Worm (Caenorhabditis elegans) whole organism, L4 larva: Measurements from ENCODE around the gene acs-10.

Experiments used
- R02D3.7 ChIP-seq: fragments of 150-350 bp; sonication (generic microtip); optimal IDR thresholded peaks from 3 replicates; lab custom pipeline; 2014; ENCODE audit warnings: missing biosample characterization, missing genetic modification characterization
- T26A8.4 ChIP-seq: fragments of 200-800 bp; sonication (Bioruptor generic); IDR thresholded peaks from 2 replicates; pipeline ENCODE4 v1.3.6; 2022; ENCODE audit warnings: missing genetic modification characterization, missing compliant biosample characterization
- Y48G9A.11 ChIP-seq: fragments of 200-800 bp; sonication (Bioruptor generic); IDR thresholded peaks from 2 replicates; pipeline ENCODE4 v1.3.6; 2022; ENCODE audit warnings: missing genetic modification reagents, missing genetic modification characterization, missing compliant biosample characterization
- Y5F2A.4 ChIP-seq: fragments of 200-800 bp; sonication (Bioruptor generic); optimal IDR thresholded peaks from 2 replicates; lab custom pipeline; 2018; ENCODE audit warnings: mild to moderate bottlenecking, missing genetic modification characterization, missing compliant biosample characterization
- ZK546.5 ChIP-seq, 2 experiments: sonication (generic microtip); optimal IDR thresholded peaks; 2 replicates each; lab custom pipeline; 2017; ENCODE audit warnings: missing biosample characterization in 2 of 2, missing genetic modification characterization in 2 of 2
- aha-1 ChIP-seq: fragments of 150-350 bp; peaks from one replicate; lab custom pipeline; 2014; ENCODE audit warnings: missing biosample characterization, missing genetic modification characterization
- ama-1 ChIP-seq: fragments of 150-350 bp; optimal IDR thresholded peaks from 2 replicates; lab custom pipeline; 2014; ENCODE audit warnings: inconsistent platforms, mixed read lengths
- ceh-20 ChIP-seq: fragments of 200-800 bp; sonication (Bioruptor generic); IDR thresholded peaks from 2 replicates; pipeline ENCODE4 v1.3.6; 2022; ENCODE audit warnings: missing genetic modification reagents, missing genetic modification characterization, missing compliant biosample characterization
- ceh-28 ChIP-seq: fragments of 150-350 bp; optimal IDR thresholded peaks from 2 replicates; lab custom pipeline; 2014; ENCODE audit warnings: missing biosample characterization, missing genetic modification reagents, missing genetic modification characterization
- ceh-32 ChIP-seq: sonication (generic microtip); optimal IDR thresholded peaks from 2 replicates; lab custom pipeline; 2016; ENCODE audit warnings: mild to moderate bottlenecking, missing genetic modification characterization, missing compliant biosample characterization; ENCODE audit not compliant: poor library complexity
- ceh-44 ChIP-seq: fragments of 200-800 bp; sonication (Bioruptor generic); IDR thresholded peaks from 2 replicates; pipeline ENCODE4 v1.3.6; 2022; ENCODE audit warnings: missing genetic modification reagents, missing genetic modification characterization, missing compliant biosample characterization
- ces-1 ChIP-seq: fragments of 150-350 bp; sonication (generic microtip); optimal IDR thresholded peaks from 4 replicates; lab custom pipeline; 2014; ENCODE audit warnings: missing biosample characterization, missing genetic modification reagents, missing genetic modification characterization
- ctbp-1 ChIP-seq: fragments of 200-800 bp; sonication (Bioruptor generic); IDR thresholded peaks from 2 replicates; pipeline ENCODE4 v1.3.6; 2022; ENCODE audit warnings: missing genetic modification reagents, missing genetic modification characterization, missing compliant biosample characterization
- daf-12 ChIP-seq: fragments of 150-350 bp; optimal IDR thresholded peaks from 2 replicates; lab custom pipeline; 2014; ENCODE audit warnings: missing biosample characterization, missing genetic modification reagents, missing genetic modification characterization
- daf-16 ChIP-seq, 3 experiments: sonication (generic microtip); optimal IDR thresholded peaks; 2 replicates each; lab custom pipeline; 2016 to 2017; ENCODE audit warnings: missing genetic modification characterization in 3 of 3, missing genetic modification reagents in 3 of 3, mild to moderate bottlenecking in 2 of 3, missing compliant biosample characterization in 2 of 3, missing biosample characterization in 1 of 3, moderate library complexity in 1 of 3
- dmd-8 ChIP-seq: fragments of 200-800 bp; sonication (Bioruptor generic); IDR thresholded peaks from 2 replicates; pipeline ENCODE4 v1.3.6; 2022; ENCODE audit warnings: missing genetic modification characterization, missing compliant biosample characterization
- dpl-1 ChIP-seq: fragments of 150-350 bp; optimal IDR thresholded peaks from 2 replicates; lab custom pipeline; 2014; ENCODE audit warnings: missing biosample characterization, missing genetic modification reagents, missing genetic modification characterization
- duxl-1 ChIP-seq: sonication (generic microtip); optimal IDR thresholded peaks from 2 replicates; lab custom pipeline; 2016; ENCODE audit warnings: mild to moderate bottlenecking, missing genetic modification characterization, moderate library complexity, missing compliant biosample characterization; ENCODE audit not compliant: poor library complexity
- dve-1 ChIP-seq: sonication (generic microtip); optimal IDR thresholded peaks from 2 replicates; lab custom pipeline; 2017; ENCODE audit warnings: antibody characterized with exemption, mild to moderate bottlenecking, missing genetic modification characterization, missing compliant biosample characterization; ENCODE audit not compliant: insufficient read depth
- fos-1 ChIP-seq: fragments of 150-350 bp; optimal IDR thresholded peaks from 2 replicates; lab custom pipeline; 2014; ENCODE audit warnings: missing biosample characterization, missing genetic modification characterization
- hlh-11 ChIP-seq: fragments of 200-800 bp; sonication (Bioruptor generic); optimal IDR thresholded peaks from 2 replicates; lab custom pipeline; 2018; ENCODE audit warnings: mild to moderate bottlenecking, missing genetic modification characterization, missing compliant biosample characterization
- hlh-30 ChIP-seq: sonication (generic microtip); optimal IDR thresholded peaks from 2 replicates; lab custom pipeline; 2017; ENCODE audit warnings: antibody characterized with exemption, mild to moderate bottlenecking, missing genetic modification characterization, missing compliant biosample characterization; ENCODE audit not compliant: insufficient read depth
- hmg-1.1 ChIP-seq: fragments of 200-800 bp; sonication (Bioruptor generic); IDR thresholded peaks from 2 replicates; pipeline ENCODE4 v1.3.6; 2022; ENCODE audit warnings: missing genetic modification reagents, missing genetic modification characterization, missing compliant biosample characterization
- jun-1 ChIP-seq: fragments of 150-350 bp; optimal IDR thresholded peaks from 2 replicates; lab custom pipeline; 2014; ENCODE audit warnings: missing biosample characterization, missing genetic modification reagents, missing genetic modification characterization
- lin-13 ChIP-seq: fragments of 150-350 bp; optimal IDR thresholded peaks from 2 replicates; lab custom pipeline; 2014; ENCODE audit warnings: missing biosample characterization, missing genetic modification reagents, missing genetic modification characterization
- lin-15B ChIP-seq: fragments of 150-350 bp; sonication (generic microtip); optimal IDR thresholded peaks from 3 replicates; lab custom pipeline; 2014; ENCODE audit warnings: missing biosample characterization, missing genetic modification characterization
- lin-38 ChIP-seq: fragments of 200-800 bp; sonication (Bioruptor generic); IDR thresholded peaks from 2 replicates; pipeline ENCODE4 v1.3.6; 2022; ENCODE audit warnings: missing genetic modification reagents, missing genetic modification characterization, missing compliant biosample characterization
- mes-2 ChIP-seq: sonication (generic microtip); optimal IDR thresholded peaks from 2 replicates; lab custom pipeline; 2016; ENCODE audit warnings: missing genotype, mild to moderate bottlenecking, missing genetic modification characterization, missing compliant biosample characterization; ENCODE audit not compliant: poor library complexity, severe bottlenecking
- mxl-2 ChIP-seq: fragments of 200-800 bp; sonication (Bioruptor generic); conservative IDR thresholded peaks from 2 replicates; pipeline ENCODE4 v1.3.6; 2022; ENCODE audit warnings: missing genetic modification reagents, missing genetic modification characterization, missing compliant biosample characterization
- nhr-102 ChIP-seq: sonication (generic microtip); optimal IDR thresholded peaks from 2 replicates; lab custom pipeline; 2016; ENCODE audit warnings: mild to moderate bottlenecking, missing genetic modification characterization, moderate library complexity, missing compliant biosample characterization
- nhr-25 ChIP-seq: sonication (generic microtip); optimal IDR thresholded peaks from 2 replicates; lab custom pipeline; 2017; ENCODE audit warnings: missing genetic modification characterization, mild to moderate bottlenecking, missing compliant biosample characterization, antibody characterized with exemption, moderate library complexity, borderline replicate concordance; ENCODE audit not compliant: insufficient read depth
- nhr-42 ChIP-seq: fragments of 200-800 bp; sonication (Bioruptor generic); IDR thresholded peaks from 2 replicates; pipeline ENCODE4 v1.3.6; 2022; ENCODE audit warnings: missing genetic modification characterization, missing compliant biosample characterization
- nhr-76 ChIP-seq: fragments of 150-350 bp; optimal IDR thresholded peaks from 2 replicates; lab custom pipeline; 2014; ENCODE audit warnings: missing biosample characterization, missing genetic modification characterization
- nhr-77 ChIP-seq: fragments of 150-350 bp; optimal IDR thresholded peaks from 2 replicates; lab custom pipeline; 2014; ENCODE audit warnings: missing biosample characterization, missing genetic modification characterization
- pha-4 ChIP-seq, 2 experiments: fragments of 150-350 bp in 1 of 2; fragments of 200-800 bp in 1 of 2; sonication (Bioruptor generic) in 1 of 2; IDR thresholded peaks in 1 of 2; optimal IDR thresholded peaks in 1 of 2; 2 replicates each; pipeline versions ENCODE4 v1.3.6 to Lab custom; 2014 to 2022; ENCODE audit warnings: missing genetic modification characterization in 2 of 2, missing genetic modification reagents in 2 of 2, missing biosample characterization in 1 of 2, missing compliant biosample characterization in 1 of 2
- php-3 ChIP-seq: fragments of 200-800 bp; sonication (Bioruptor generic); IDR thresholded peaks from 2 replicates; pipeline ENCODE4 v1.3.6; 2022; ENCODE audit warnings: missing genetic modification reagents, missing genetic modification characterization, missing compliant biosample characterization
- pqm-1 ChIP-seq: sonication (generic microtip); optimal IDR thresholded peaks from 2 replicates; lab custom pipeline; 2017; ENCODE audit warnings: missing biosample characterization, missing genetic modification characterization
- saeg-2 ChIP-seq: fragments of 200-800 bp; sonication (Bioruptor generic); IDR thresholded peaks from 2 replicates; pipeline ENCODE4 v1.3.6; 2022; ENCODE audit warnings: missing genetic modification reagents, missing genetic modification characterization, missing compliant biosample characterization
- sdz-12 ChIP-seq: fragments of 200-800 bp; sonication (Bioruptor generic); optimal IDR thresholded peaks from 2 replicates; lab custom pipeline; 2018; ENCODE audit warnings: mild to moderate bottlenecking, missing genetic modification characterization, missing compliant biosample characterization
- snpc-1.2 ChIP-seq: fragments of 200-800 bp; sonication (Bioruptor generic); IDR thresholded peaks from 2 replicates; pipeline ENCODE4 v1.3.6; 2022; ENCODE audit warnings: missing genetic modification reagents, missing genetic modification characterization, missing compliant biosample characterization
- snpc-4 ChIP-seq: fragments of 150-350 bp; optimal IDR thresholded peaks from 2 replicates; lab custom pipeline; 2014; ENCODE audit warnings: missing biosample characterization, missing genetic modification characterization
- spr-1 ChIP-seq: sonication (generic microtip); optimal IDR thresholded peaks from 2 replicates; lab custom pipeline; 2016; ENCODE audit warnings: mild to moderate bottlenecking, missing genetic modification characterization, missing compliant biosample characterization
- unc-62 ChIP-seq, 3 experiments: fragments of 150-350 bp in 1 of 3; sonication (generic microtip); optimal IDR thresholded peaks in 2 of 3; peaks in 1 of 3; 1 replicate in 1 of 3; 2 replicates in 2 of 3; lab custom pipeline; 2014 to 2017; ENCODE audit warnings: missing biosample characterization in 3 of 3, missing genetic modification characterization in 3 of 3, missing genetic modification reagents in 3 of 3, missing genotype in 1 of 3
- zag-1 ChIP-seq: fragments of 150-350 bp; optimal IDR thresholded peaks from 2 replicates; lab custom pipeline; 2014; ENCODE audit warnings: missing biosample characterization, missing genetic modification characterization
- zip-2 ChIP-seq: fragments of 150-350 bp; optimal IDR thresholded peaks from 2 replicates; lab custom pipeline; 2014; ENCODE audit warnings: missing biosample characterization, missing genetic modification characterization
- ztf-11 ChIP-seq: fragments of 150-350 bp; optimal IDR thresholded peaks from 2 replicates; lab custom pipeline; 2014; ENCODE audit warnings: missing biosample characterization, missing genetic modification characterization
- ztf-7 ChIP-seq: fragments of 150-350 bp; optimal IDR thresholded peaks from 2 replicates; lab custom pipeline; 2014; ENCODE audit warnings: missing biosample characterization, missing genetic modification characterization

The acs-10 gene

ce11 chrV:14134757-14135441, 11.4 kb upstream of the acs-10 start (continued):
- TF ChIP-seq jun-1 (no peak), fos-1 (no peak), hmg-1.1 (GFP tag; lab: Robert Waterston, UW) (no peak), R02D3.7 (tag; lab: Kevin White, UChicago) (no peak), pqm-1 (tag; lab: Kevin White, UChicago) (peak; percentile 91), ama-1 (lab: Kevin White, UChicago) (no peak)

- peak; percentile 89 for TF ChIP-seq hlh-11 (tag; lab: Kevin White, UChicago)
- TF ChIP-seq daf-16 (GFP tag; optimal IDR thresholded peaks at IDR 0.05; lab: Kevin White, UChicago): no peak
- peak; percentile 34 for TF ChIP-seq daf-16 (tag; optimal IDR thresholded peaks at IDR 0.05; lab: Kevin White, UChicago)
- TF ChIP-seq ztf-7 (tag; lab: Kevin White, UChicago): no peak
- no peak for TF ChIP-seq nhr-42 (GFP tag; lab: Robert Waterston, UW)
- TF ChIP-seq dve-1: peak; percentile 65
- peak; percentile 4 for TF ChIP-seq nhr-102
- no peak for TF ChIP-seq ceh-44 (GFP tag; lab: Robert Waterston, UW)
- no peak for TF ChIP-seq ztf-11
- TF ChIP-seq snpc-4 (tag; lab: Kevin White, UChicago): no peak
- 0 out of 2 replicates have a peak, but pooled peaks have one; percentile 27 for TF ChIP-seq lin-38 (GFP tag; lab: Robert Waterston, UW)
- peak; percentile 48 for TF ChIP-seq dpl-1 (GFP tag; lab: Kevin White, UChicago)
- no peak for TF ChIP-seq nhr-25
- TF ChIP-seq zag-1: no peak
- no peak for TF ChIP-seq ceh-20 (GFP tag; lab: Robert Waterston, UW)
- TF ChIP-seq lin-13 (GFP tag; lab: Kevin White, UChicago): no peak
- peak in 1 of 2 experiments; percentile 74 for TF ChIP-seq unc-62 (GFP tag; optimal IDR thresholded peaks at IDR 0.05 in 1 of 2; lab: Kevin White, UChicago)
- TF ChIP-seq unc-62 (tag; optimal IDR thresholded peaks at IDR 0.05; lab: Kevin White, UChicago): no peak
- no peak for TF ChIP-seq php-3 (GFP tag; lab: Robert Waterston, UW)
- no peak for TF ChIP-seq mxl-2 (GFP tag; lab: Robert Waterston, UW)
- TF ChIP-seq nhr-77 (tag; lab: Kevin White, UChicago): peak; percentile 61
- peak; percentile 35; the same call in 1 of the 2 replicates for TF ChIP-seq T26A8.4
- TF ChIP-seq saeg-2: no peak
- no peak for TF ChIP-seq daf-12 (tag; lab: Kevin White, UChicago)
- no peak for TF ChIP-seq sdz-12
- no peak for TF ChIP-seq duxl-1 (tag; lab: Kevin White, UChicago)
- TF ChIP-seq aha-1 (tag; lab: Kevin White, UChicago): peak; percentile 84
- TF ChIP-seq hmg-1.1 (GFP tag; lab: Robert Waterston, UW): peak; percentile 62
- TF ChIP-seq pha-4 (GFP tag; IDR thresholded peaks at IDR 0.05; lab: Robert Waterston, UW): no peak
- TF ChIP-seq pha-4 (tag; optimal IDR thresholded peaks at IDR 0.05; lab: Kevin White, UChicago): peak; percentile 67
- TF ChIP-seq lin-15B (tag; lab: Kevin White, UChicago): no peak
- TF ChIP-seq ZK546.5 (tag; optimal IDR thresholded peaks at IDR 0.05; lab: Kevin White, UChicago): no peak
- TF ChIP-seq dmd-8 (GFP tag; lab: Robert Waterston, UW): no peak
- TF ChIP-seq nhr-76 (tag; lab: Kevin White, UChicago): no peak
- TF ChIP-seq ctbp-1 (GFP tag; lab: Robert Waterston, UW): no peak
- no peak for TF ChIP-seq Y48G9A.11 (GFP tag; lab: Robert Waterston, UW)
- TF ChIP-seq snpc-1.2 (GFP tag; lab: Robert Waterston, UW): no peak
- TF ChIP-seq ces-1 (GFP tag; lab: Kevin White, UChicago): no peak
- TF ChIP-seq Y5F2A.4: no peak
- TF ChIP-seq ceh-28 (tag; lab: Kevin White, UChicago): no peak
- no peak for TF ChIP-seq spr-1 (tag; lab: Kevin White, UChicago)
- TF ChIP-seq ceh-32: no peak
- TF ChIP-seq hlh-30 (tag; lab: Kevin White, UChicago): peak; percentile 75
- peak; percentile 54 for TF ChIP-seq mes-2 (tag; lab: Kevin White, UChicago)
- TF ChIP-seq zip-2: no peak
These were observed 10.1 kb upstream of the acs-10 start for ce11 chrV:14136152-14136551.
